Worm (Caenorhabditis elegans) whole organism, midembryonic: ENCODE measurements around the gene bre-5.
A peak's percentile ranks its signal among the peaks of the same experiment; 100 is the strongest.

Source experiments
- T22C8.4 ChIP-seq: fragments of 200-800 bp; sonication (Bioruptor generic); IDR thresholded peaks from 2 replicates; pipeline ENCODE4 v1.3.6; 2022; ENCODE audit warnings: missing genetic modification characterization, missing compliant biosample characterization
- cog-1 ChIP-seq: sonication (generic microtip); optimal IDR thresholded peaks from 2 replicates; lab custom pipeline; 2016; ENCODE audit warnings: missing genetic modification characterization, missing compliant biosample characterization
- flt-1 ChIP-seq: fragments of 200-800 bp; sonication (Bioruptor generic); IDR thresholded peaks from 2 replicates; pipeline ENCODE4 v1.3.6; 2022; ENCODE audit warnings: missing genetic modification characterization, missing compliant biosample characterization
- klf-2 ChIP-seq: fragments of 200-800 bp; sonication (Bioruptor generic); conservative IDR thresholded peaks from 2 replicates; pipeline ENCODE4 v1.3.6; 2022; ENCODE audit warnings: missing genetic modification reagents, missing genetic modification characterization, missing compliant biosample characterization
- med-1 ChIP-seq: sonication (generic microtip); optimal IDR thresholded peaks from 2 replicates; lab custom pipeline; 2017; ENCODE audit warnings: missing genetic modification characterization, mild to moderate bottlenecking, missing compliant biosample characterization, antibody characterized with exemption, missing genetic modification reagents; ENCODE audit not compliant: insufficient read depth
- ref-1 ChIP-seq: fragments of 200-800 bp; sonication (Bioruptor generic); conservative IDR thresholded peaks from 2 replicates; pipeline ENCODE4 v1.3.6; 2022; ENCODE audit warnings: missing genetic modification reagents, missing genetic modification characterization, missing compliant biosample characterization
- tab-1 ChIP-seq: fragments of 200-800 bp; sonication (Bioruptor generic); IDR thresholded peaks from 2 replicates; pipeline ENCODE4 v1.3.6; 2022; ENCODE audit warnings: missing genetic modification characterization, missing compliant biosample characterization
- ztf-23 ChIP-seq: fragments of 200-800 bp; sonication (Bioruptor generic); IDR thresholded peaks from 2 replicates; pipeline ENCODE4 v1.3.6; 2022; ENCODE audit warnings: missing genetic modification reagents, missing genetic modification characterization, missing compliant biosample characterization
- ztf-29 ChIP-seq: fragments of 200-800 bp; sonication (Bioruptor generic); IDR thresholded peaks from 2 replicates; pipeline ENCODE4 v1.3.6; 2022; ENCODE audit warnings: missing genetic modification reagents, missing genetic modification characterization, missing compliant biosample characterization

Gene bre-5

ce11 chrIV:12047552-12048347 is 3.3 kb downstream of the bre-5 start, which contains the start of gene T12G3.4:
Gene T12G3.4 (plus strand): TSS chrIV:12048256.
- no peak for TF ChIP-seq ref-1 (GFP tag; lab: Robert Waterston, UW)
- no peak for TF ChIP-seq ztf-29 (GFP tag; lab: Robert Waterston, UW)
- no peak for TF ChIP-seq flt-1
- no peak for TF ChIP-seq med-1
- TF ChIP-seq T22C8.4 (GFP tag; lab: Robert Waterston, UW): no peak
- TF ChIP-seq cog-1: no peak
- TF ChIP-seq tab-1: no peak
- TF ChIP-seq klf-2 (GFP tag; lab: Robert Waterston, UW): no peak
- TF ChIP-seq ztf-23 (GFP tag; lab: Robert Waterston, UW): no peak

- no peak for TF ChIP-seq ztf-23 (GFP tag; lab: Robert Waterston, UW)
- no peak for TF ChIP-seq ref-1 (GFP tag; lab: Robert Waterston, UW)
- no peak for TF ChIP-seq klf-2 (GFP tag; lab: Robert Waterston, UW)
- TF ChIP-seq flt-1: no peak
- no peak for TF ChIP-seq tab-1
- TF ChIP-seq cog-1: no peak
- no peak for TF ChIP-seq T22C8.4 (GFP tag; lab: Robert Waterston, UW)
- TF ChIP-seq med-1: no peak
- TF ChIP-seq ztf-29 (GFP tag; lab: Robert Waterston, UW): no peak
Measured at ce11 chrIV:12046524-12047203, 4.4 kb downstream of the bre-5 start, which contains the start of gene T12G3.2. Gene T12G3.2 (minus strand): TSS chrIV:12046967.

- TF ChIP-seq ref-1 (GFP tag; lab: Robert Waterston, UW) (no peak), cog-1 (no peak), tab-1 (no peak)
Measured at ce11 chrIV:12044844-12045738, 5.9 kb downstream of the bre-5 start.

ce11 chrIV:12043054-12043453 is 8.0 kb downstream of the bre-5 start:
- TF ChIP-seq T22C8.4 (GFP tag; lab: Robert Waterston, UW) (no peak), cog-1 (no peak), tab-1 (no peak), klf-2 (GFP tag; lab: Robert Waterston, UW) (no peak), flt-1 (no peak), med-1 (no peak)

ce11 chrIV:12040431-12040830 is 10.6 kb downstream of the bre-5 start:
- TF ChIP-seq cog-1 (no peak), flt-1 (no peak), T22C8.4 (GFP tag; lab: Robert Waterston, UW) (no peak), tab-1 (no peak), ztf-29 (GFP tag; lab: Robert Waterston, UW) (no peak), ztf-23 (GFP tag; lab: Robert Waterston, UW) (no peak), med-1 (no peak), klf-2 (GFP tag; lab: Robert Waterston, UW) (no peak), ref-1 (GFP tag; lab: Robert Waterston, UW) (no peak)

- TF ChIP-seq ztf-23 (GFP tag; lab: Robert Waterston, UW) (no peak), cog-1 (no peak), ztf-29 (GFP tag; lab: Robert Waterston, UW) (no peak), flt-1 (no peak), T22C8.4 (GFP tag; lab: Robert Waterston, UW) (no peak)
Measured at ce11 chrIV:12036924-12037323, 14.1 kb downstream of the bre-5 start.

- TF ChIP-seq ztf-23 (GFP tag; lab: Robert Waterston, UW): no peak
- no peak for TF ChIP-seq ref-1 (GFP tag; lab: Robert Waterston, UW)
- no peak for TF ChIP-seq T22C8.4 (GFP tag; lab: Robert Waterston, UW)
- TF ChIP-seq flt-1: no peak
- no peak for TF ChIP-seq cog-1
Measured at ce11 chrIV:12035422-12035821, 15.6 kb downstream of the bre-5 start.

ce11 chrIV:12034776-12035175 is 16.2 kb downstream of the bre-5 start:
- TF ChIP-seq ztf-23 (GFP tag; lab: Robert Waterston, UW) (no peak), cog-1 (no peak), T22C8.4 (GFP tag; lab: Robert Waterston, UW) (no peak), ztf-29 (GFP tag; lab: Robert Waterston, UW) (no peak), ref-1 (GFP tag; lab: Robert Waterston, UW) (no peak), flt-1 (no peak), klf-2 (GFP tag; lab: Robert Waterston, UW) (no peak), tab-1 (no peak), med-1 (no peak)

- TF ChIP-seq med-1: no peak
- no peak for TF ChIP-seq cog-1
- no peak for TF ChIP-seq ztf-23 (GFP tag; lab: Robert Waterston, UW)
- TF ChIP-seq ztf-29 (GFP tag; lab: Robert Waterston, UW): no peak
- TF ChIP-seq flt-1: no peak
- no peak for TF ChIP-seq ref-1 (GFP tag; lab: Robert Waterston, UW)
- TF ChIP-seq tab-1: no peak
Measured at ce11 chrIV:12033985-12034384, 17.0 kb downstream of the bre-5 start, which contains the start of gene sqst-1. Gene sqst-1 (plus strand): TSS chrIV:12034282.

ce11 chrIV:12032383-12032782 is 18.6 kb downstream of the bre-5 start:
- TF ChIP-seq flt-1: no peak
- 0 out of 2 replicates have a peak, but pooled peaks have one; percentile 41 for TF ChIP-seq ztf-29 (GFP tag; lab: Robert Waterston, UW)
- TF ChIP-seq cog-1: peak; percentile 81
- TF ChIP-seq tab-1: no peak
- TF ChIP-seq T22C8.4 (GFP tag; lab: Robert Waterston, UW): peak; percentile 77
- no peak for TF ChIP-seq klf-2 (GFP tag; lab: Robert Waterston, UW)
- no peak for TF ChIP-seq ref-1 (GFP tag; lab: Robert Waterston, UW)
- TF ChIP-seq ztf-23 (GFP tag; lab: Robert Waterston, UW): 0 out of 2 replicates have a peak, but pooled peaks have one; percentile 45
- TF ChIP-seq med-1: no peak
